Worm (Caenorhabditis elegans): ENCODE measurements around the gene R13D11.10.

DNA sequence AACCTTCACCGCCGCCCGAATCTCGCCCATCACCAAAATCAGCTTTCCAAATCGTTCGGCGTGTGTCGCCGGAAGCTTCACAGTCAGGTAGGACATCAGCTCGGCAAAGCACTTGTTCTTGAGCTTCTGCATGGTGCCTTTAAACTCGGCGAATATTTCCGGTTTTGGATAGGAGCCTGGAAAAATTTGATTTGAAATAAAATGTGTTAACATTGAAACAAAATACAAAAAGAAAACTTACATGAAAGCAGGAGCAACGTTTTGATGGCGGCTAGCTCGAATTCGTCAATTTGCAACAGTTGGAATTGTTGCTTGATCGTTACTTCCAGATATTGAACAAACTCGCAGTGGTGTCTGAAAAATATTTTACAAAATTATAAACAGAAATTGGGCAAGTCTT, 10.3 kb downstream of the R13D11.10 start:
- no peak for TF ChIP-seq T22C8.4 (GFP tag; IDR thresholded peaks at IDR 0.05)
- no peak for TF ChIP-seq med-1 (GFP tag; optimal IDR thresholded peaks at IDR 0.05; ENCODE audit: insufficient read depth)
- TF ChIP-seq flt-1 (GFP tag; IDR thresholded peaks at IDR 0.05) = no peak
- TF ChIP-seq cog-1 (tag; optimal IDR thresholded peaks at IDR 0.05) = no peak
- no peak for TF ChIP-seq ref-1 (GFP tag; conservative IDR thresholded peaks at IDR 0.05)
- no peak for TF ChIP-seq ztf-29 (GFP tag; IDR thresholded peaks at IDR 0.05)
- no peak for TF ChIP-seq ztf-23 (GFP tag; IDR thresholded peaks at IDR 0.05)
- no peak for TF ChIP-seq klf-2 (GFP tag; conservative IDR thresholded peaks at IDR 0.05)

Measured in whole organism, midembryonic.